Worm (Caenorhabditis elegans) whole organism, L2 larva: Measurements from ENCODE around the gene daf-7.

ENCODE experiments used
- C34F6.9 ChIP-seq: fragments of 150-350 bp; optimal IDR thresholded peaks from 2 replicates; lab custom pipeline; 2014; ENCODE audit warnings: missing biosample characterization, missing genetic modification characterization
- F13H6.1 ChIP-seq: sonication (generic microtip); optimal IDR thresholded peaks from 2 replicates; lab custom pipeline; 2016; ENCODE audit warnings: missing genetic modification characterization, missing compliant biosample characterization
- R02D3.7 ChIP-seq: fragments of 150-350 bp; optimal IDR thresholded peaks from 2 replicates; lab custom pipeline; 2014; ENCODE audit warnings: missing biosample characterization, missing genetic modification characterization
- Y55F3AM.14 ChIP-seq: fragments of 200-800 bp; sonication (Bioruptor generic); optimal IDR thresholded peaks from 2 replicates; lab custom pipeline; 2018; ENCODE audit warnings: mild to moderate bottlenecking, missing genetic modification characterization, missing compliant biosample characterization
- alr-1 ChIP-seq: fragments of 150-350 bp; optimal IDR thresholded peaks from 2 replicates; lab custom pipeline; 2014; ENCODE audit warnings: missing biosample characterization, missing genetic modification characterization
- aly-2 ChIP-seq: fragments of 150-350 bp; optimal IDR thresholded peaks from 2 replicates; lab custom pipeline; 2014; ENCODE audit warnings: missing biosample characterization, missing genetic modification characterization
- ama-1 ChIP-seq: fragments of 150-350 bp; optimal IDR thresholded peaks from 2 replicates; lab custom pipeline; 2018; ENCODE audit warnings: inconsistent platforms
- blmp-1 ChIP-seq: sonication (generic microtip); optimal IDR thresholded peaks from 2 replicates; lab custom pipeline; 2017; ENCODE audit warnings: missing genetic modification characterization, mild to moderate bottlenecking, missing compliant biosample characterization, antibody characterized with exemption, moderate library complexity; ENCODE audit not compliant: insufficient read depth
- crh-2 ChIP-seq: sonication (generic microtip); optimal IDR thresholded peaks from 2 replicates; lab custom pipeline; 2017; ENCODE audit warnings: missing biosample characterization, missing genetic modification characterization
- dmd-4 ChIP-seq: sonication (generic microtip); optimal IDR thresholded peaks from 2 replicates; lab custom pipeline; 2017; ENCODE audit warnings: missing biosample characterization, missing genetic modification characterization
- elt-1 ChIP-seq: fragments of 150-350 bp; optimal IDR thresholded peaks from 2 replicates; lab custom pipeline; 2014; ENCODE audit warnings: missing biosample characterization, missing genetic modification characterization
- fos-1 ChIP-seq: fragments of 150-350 bp; optimal IDR thresholded peaks from 2 replicates; lab custom pipeline; 2014; ENCODE audit warnings: missing biosample characterization, missing genetic modification characterization
- lin-11 ChIP-seq: fragments of 150-350 bp; sonication (generic microtip); optimal IDR thresholded peaks from 2 replicates; lab custom pipeline; 2014; ENCODE audit warnings: missing biosample characterization, missing genetic modification characterization, inconsistent platforms, mixed read lengths
- lin-13 ChIP-seq: fragments of 150-350 bp; optimal IDR thresholded peaks from 2 replicates; lab custom pipeline; 2014; ENCODE audit warnings: missing biosample characterization, missing genetic modification reagents, missing genetic modification characterization
- lin-39 ChIP-seq: fragments of 150-350 bp; optimal IDR thresholded peaks from 2 replicates; lab custom pipeline; 2014; ENCODE audit warnings: missing biosample characterization, missing genetic modification reagents, missing genetic modification characterization
- lsy-2 ChIP-seq, 2 experiments: fragments of 150-350 bp in 1 of 2; sonication (generic microtip) in 1 of 2; optimal IDR thresholded peaks; 2 replicates each; lab custom pipeline; 2014 to 2017; ENCODE audit warnings: missing biosample characterization in 2 of 2, missing genetic modification characterization in 2 of 2
- mab-5 ChIP-seq: fragments of 150-350 bp; optimal IDR thresholded peaks from 2 replicates; lab custom pipeline; 2014; ENCODE audit warnings: missing biosample characterization, missing genetic modification characterization
- mdl-1 ChIP-seq, 2 experiments: fragments of 150-350 bp in 1 of 2; sonication (generic microtip) in 1 of 2; optimal IDR thresholded peaks; 2 replicates each; lab custom pipeline; 2017; ENCODE audit warnings: missing biosample characterization in 2 of 2, missing genetic modification characterization in 2 of 2
- nhr-11 ChIP-seq: fragments of 150-350 bp; optimal IDR thresholded peaks from 2 replicates; lab custom pipeline; 2014; ENCODE audit warnings: missing biosample characterization, missing genetic modification characterization
- nhr-12 ChIP-seq: fragments of 150-350 bp; optimal IDR thresholded peaks from 2 replicates; lab custom pipeline; 2014; ENCODE audit warnings: missing biosample characterization, missing genetic modification characterization
- nhr-23 ChIP-seq: fragments of 150-350 bp; optimal IDR thresholded peaks from 2 replicates; lab custom pipeline; 2014; ENCODE audit warnings: missing biosample characterization, missing genetic modification reagents, missing genetic modification characterization
- nhr-25 ChIP-seq: fragments of 150-350 bp; sonication (generic microtip); optimal IDR thresholded peaks from 3 replicates; lab custom pipeline; 2014; ENCODE audit warnings: missing biosample characterization, missing genetic modification characterization
- nhr-77 ChIP-seq: fragments of 150-350 bp; optimal IDR thresholded peaks from 2 replicates; lab custom pipeline; 2014; ENCODE audit warnings: missing biosample characterization, missing genetic modification characterization
- peb-1 ChIP-seq: fragments of 150-350 bp; optimal IDR thresholded peaks from 2 replicates; lab custom pipeline; 2014; ENCODE audit warnings: missing biosample characterization, missing genetic modification characterization
- sem-4 ChIP-seq: fragments of 150-350 bp; optimal IDR thresholded peaks from 2 replicates; lab custom pipeline; 2014; ENCODE audit warnings: missing biosample characterization, missing genetic modification reagents, missing genetic modification characterization
- sma-3 ChIP-seq: sonication (generic microtip); optimal IDR thresholded peaks from 2 replicates; lab custom pipeline; 2016; ENCODE audit warnings: missing genetic modification reagents, missing genetic modification characterization, missing compliant biosample characterization
- sma-9 ChIP-seq, 2 experiments: fragments of 150-350 bp in 1 of 2; sonication (generic microtip) in 1 of 2; optimal IDR thresholded peaks; 2 replicates each; lab custom pipeline; 2014 to 2016; ENCODE audit warnings: missing genetic modification characterization in 2 of 2, mild to moderate bottlenecking in 1 of 2, missing biosample characterization in 1 of 2, missing compliant biosample characterization in 1 of 2, missing genetic modification reagents in 1 of 2, moderate library complexity in 1 of 2
- snpc-4 ChIP-seq: fragments of 150-350 bp; optimal IDR thresholded peaks from 2 replicates; lab custom pipeline; 2014; ENCODE audit warnings: missing biosample characterization, missing genetic modification characterization
- unc-55 ChIP-seq: fragments of 150-350 bp; sonication (generic microtip); optimal IDR thresholded peaks from 3 replicates; lab custom pipeline; 2014; ENCODE audit warnings: missing biosample characterization, missing genetic modification reagents, missing genetic modification characterization
- unc-62 ChIP-seq: fragments of 150-350 bp; optimal IDR thresholded peaks from 2 replicates; lab custom pipeline; 2014; ENCODE audit warnings: missing biosample characterization, missing genetic modification reagents, missing genetic modification characterization
- ztf-4 ChIP-seq: fragments of 150-350 bp; optimal IDR thresholded peaks from 2 replicates; lab custom pipeline; 2014; ENCODE audit warnings: missing biosample characterization, missing genetic modification characterization

daf-7 gene

ce11 chrIII:845485-845884 lies 33.8 kb downstream of the daf-7 start, which contains the start of gene K02F3.2 (continued):
- no peak for TF ChIP-seq aly-2 (tag; lab: Kevin White, UChicago)

- TF ChIP-seq elt-1 (tag; lab: Kevin White, UChicago), result no peak
- TF ChIP-seq peb-1 (tag; lab: Kevin White, UChicago), result no peak
- no peak for TF ChIP-seq C34F6.9
- no peak for TF ChIP-seq aly-2 (tag; lab: Kevin White, UChicago)
- TF ChIP-seq sma-3 (GFP tag; lab: Kevin White, UChicago), result no peak
- TF ChIP-seq mdl-1 (tag; optimal IDR thresholded peaks at IDR 0.05; lab: Kevin White, UChicago), result no peak
- no peak for TF ChIP-seq sma-9 (GFP tag; optimal IDR thresholded peaks at IDR 0.05; lab: Kevin White, UChicago)
- no peak for TF ChIP-seq sma-9 (tag; optimal IDR thresholded peaks at IDR 0.05; lab: Kevin White, UChicago)
- TF ChIP-seq snpc-4, result no peak
- TF ChIP-seq blmp-1 (tag; lab: Kevin White, UChicago), result no peak
- TF ChIP-seq ama-1 (lab: Kevin White, UChicago), result no peak
- TF ChIP-seq unc-62 (GFP tag; lab: Kevin White, UChicago), result no peak
- TF ChIP-seq R02D3.7, result no peak
- no peak for TF ChIP-seq mab-5
- TF ChIP-seq nhr-23 (tag; lab: Kevin White, UChicago), result no peak
- TF ChIP-seq lsy-2 (tag; optimal IDR thresholded peaks at IDR 0.05; lab: Kevin White, UChicago), result no peak
- TF ChIP-seq, all 48 proteins: peak for 0
These were observed 40.7 kb downstream of the daf-7 start, which contains the start of gene moma-1 for ce11 chrIII:852296-852695. moma-1 (minus strand) TSS chrIII:852396.

- no peak for TF ChIP-seq Y55F3AM.14 (GFP tag; lab: Kevin White, UChicago)
- no peak for TF ChIP-seq blmp-1 (tag; lab: Kevin White, UChicago)
- no peak for TF ChIP-seq ztf-4 (tag; lab: Kevin White, UChicago)
- TF ChIP-seq dmd-4 (tag; lab: Kevin White, UChicago), result no peak
- no peak for TF ChIP-seq peb-1 (tag; lab: Kevin White, UChicago)
- no peak for TF ChIP-seq unc-55 (GFP tag; lab: Kevin White, UChicago)
- TF ChIP-seq mab-5, result no peak
- no peak for TF ChIP-seq nhr-23 (tag; lab: Kevin White, UChicago)
- no peak for TF ChIP-seq lsy-2 (tag; optimal IDR thresholded peaks at IDR 0.05; lab: Kevin White, UChicago)
- no peak for TF ChIP-seq R02D3.7
- no peak for TF ChIP-seq alr-1
- no peak for TF ChIP-seq crh-2 (tag; lab: Kevin White, UChicago)
- no peak for TF ChIP-seq lin-13 (GFP tag; lab: Kevin White, UChicago)
- TF ChIP-seq lin-11 (tag; lab: Kevin White, UChicago), result no peak
These were observed 41.8 kb downstream of the daf-7 start for ce11 chrIII:853414-853813.

- TF ChIP-seq blmp-1 (tag; lab: Kevin White, UChicago) (peak; percentile 37), unc-55 (GFP tag; lab: Kevin White, UChicago) (peak; percentile 41), F13H6.1 (tag; lab: Kevin White, UChicago) (no peak), snpc-4 (no peak), lsy-2 (tag; optimal IDR thresholded peaks at IDR 0.05; lab: Kevin White, UChicago) (peak in 1 of 2 experiments; percentile 25), C34F6.9 (peak; percentile 30)
These were observed 42.3 kb downstream of the daf-7 start, which contains the start of the genes rnp-5 and tag-51 for ce11 chrIII:853859-854359. rnp-5 (minus strand) TSS chrIII:853909. tag-51 (plus strand) TSS chrIII:854221.

ce11 chrIII:856260-856659 lies 44.6 kb downstream of the daf-7 start, which contains the start of gene K02F3.12:
K02F3.12 (plus strand) TSS chrIII:856560.
- TF ChIP-seq nhr-77 (tag; lab: Kevin White, UChicago) (no peak), nhr-12 (tag; lab: Kevin White, UChicago) (no peak), R02D3.7 (no peak), snpc-4 (no peak), lsy-2 (tag; optimal IDR thresholded peaks at IDR 0.05; lab: Kevin White, UChicago) (no peak), peb-1 (tag; lab: Kevin White, UChicago) (no peak), lin-13 (GFP tag; lab: Kevin White, UChicago) (no peak), F13H6.1 (tag; lab: Kevin White, UChicago) (no peak), elt-1 (tag; lab: Kevin White, UChicago) (no peak), lin-39 (tag; lab: Kevin White, UChicago) (no peak)

- TF ChIP-seq crh-2 (tag; lab: Kevin White, UChicago) (no peak), fos-1 (peak; percentile 3), R02D3.7 (no peak), nhr-25 (tag; lab: Kevin White, UChicago) (no peak), sem-4 (tag; lab: Kevin White, UChicago) (no peak), nhr-11 (tag; lab: Kevin White, UChicago) (no peak)
These were observed 45.3 kb downstream of the daf-7 start for ce11 chrIII:856908-857307.
